Worm (Caenorhabditis elegans): ENCODE measurements around the gene sru-36.

The sru-36 gene

ce11 chrV:9841376-9841775, at the start of gene sru-36:
Gene sru-36 (plus strand): TSS chrV:9841676.
- TF ChIP-seq ceh-9 (tag; optimal IDR thresholded peaks at IDR 0.05), result no peak
- TF ChIP-seq pha-4 (tag; optimal IDR thresholded peaks at IDR 0.05), result no peak
- no peak for TF ChIP-seq nhr-25 (tag; optimal IDR thresholded peaks at IDR 0.05)
- no peak for TF ChIP-seq jun-1 (tag; optimal IDR thresholded peaks at IDR 0.05)
- no peak for TF ChIP-seq nhr-77 (tag; optimal IDR thresholded peaks at IDR 0.05)
- no peak for TF ChIP-seq ceh-16 (tag; optimal IDR thresholded peaks at IDR 0.05)
- TF ChIP-seq unc-62 (GFP tag; optimal IDR thresholded peaks at IDR 0.05), result no peak
- TF ChIP-seq mdl-1 (tag; optimal IDR thresholded peaks at IDR 0.05), result no peak

DNA sequence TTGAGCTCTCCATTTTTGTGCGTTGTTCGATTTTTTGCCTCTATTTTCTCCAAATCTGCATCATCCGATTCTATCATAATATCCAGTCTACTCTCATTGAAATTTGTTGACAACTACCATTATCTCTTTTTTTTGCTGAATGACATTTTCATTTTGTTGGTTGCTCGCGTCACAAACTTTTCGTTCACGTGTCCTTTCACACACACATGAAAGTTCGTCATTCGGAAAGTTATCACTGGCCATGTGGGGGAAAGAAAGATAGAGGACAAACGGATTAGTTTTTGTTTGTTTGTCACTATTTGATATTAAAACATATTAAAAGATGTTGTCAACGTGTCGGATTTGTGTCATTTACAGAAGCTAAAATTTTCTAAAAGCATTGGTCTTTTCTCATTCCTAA, 46.5 kb upstream of the sru-36 start:
- TF ChIP-seq lin-15B (tag; optimal IDR thresholded peaks at IDR 0.05) (no peak), elt-2 (tag; optimal IDR thresholded peaks at IDR 0.05) (peak; percentile 23), ZK546.5 (tag; optimal IDR thresholded peaks at IDR 0.05) (no peak)

- TF ChIP-seq nhr-237 (tag; optimal IDR thresholded peaks at IDR 0.05) (no peak), nhr-67 (tag; optimal IDR thresholded peaks at IDR 0.05) (no peak), egl-5 (tag; optimal IDR thresholded peaks at IDR 0.05) (no peak), unc-62 (GFP tag; optimal IDR thresholded peaks at IDR 0.05) (no peak), elt-1 (tag; optimal IDR thresholded peaks at IDR 0.05) (no peak), nhr-23 (tag; optimal IDR thresholded peaks at IDR 0.05) (no peak), skn-1 (tag; optimal IDR thresholded peaks at IDR 0.05) (no peak), fkh-10 (GFP tag; optimal IDR thresholded peaks at IDR 0.05) (no peak), tbx-2 (tag; optimal IDR thresholded peaks at IDR 0.05) (no peak), daf-12 (tag; optimal IDR thresholded peaks at IDR 0.05) (no peak), R02D3.7 (tag; optimal IDR thresholded peaks at IDR 0.05) (no peak), ZK546.5 (tag; optimal IDR thresholded peaks at IDR 0.05) (no peak), ztf-4 (tag; optimal IDR thresholded peaks at IDR 0.05) (no peak), eor-1 (tag; optimal IDR thresholded peaks at IDR 0.05) (no peak)
These were observed 45.5 kb upstream of the sru-36 start for ce11 chrV:9796002-9796401.

- TF ChIP-seq nhr-67 (tag; optimal IDR thresholded peaks at IDR 0.05), result no peak
- no peak for TF ChIP-seq nhr-77 (tag; optimal IDR thresholded peaks at IDR 0.05)
- TF ChIP-seq aly-2 (tag; optimal IDR thresholded peaks at IDR 0.05), result no peak
These were observed 44.9 kb upstream of the sru-36 start, which contains the start of gene F46B6.9 for ce11 chrV:9796562-9796961. Gene F46B6.9 (plus strand): TSS chrV:9796862.

ce11 chrV:9798212-9798611, 43.3 kb upstream of the sru-36 start:
- TF ChIP-seq zag-1 (tag; optimal IDR thresholded peaks at IDR 0.05) (no peak), lin-39 (tag; optimal IDR thresholded peaks at IDR 0.05) (no peak), unc-39 (tag; optimal IDR thresholded peaks at IDR 0.05) (no peak), lsy-12 (tag; optimal IDR thresholded peaks at IDR 0.05) (no peak), tbx-2 (tag; optimal IDR thresholded peaks at IDR 0.05) (no peak), jun-1 (tag; optimal IDR thresholded peaks at IDR 0.05) (no peak), elt-2 (tag; optimal IDR thresholded peaks at IDR 0.05) (no peak), elt-3 (tag; optimal IDR thresholded peaks at IDR 0.05) (no peak), daf-12 (tag; optimal IDR thresholded peaks at IDR 0.05) (no peak), sea-2 (GFP tag; optimal IDR thresholded peaks at IDR 0.05) (no peak), nhr-25 (tag; optimal IDR thresholded peaks at IDR 0.05) (no peak), aly-2 (tag; optimal IDR thresholded peaks at IDR 0.05) (no peak), ceh-28 (tag; optimal IDR thresholded peaks at IDR 0.05) (no peak), egl-5 (tag; optimal IDR thresholded peaks at IDR 0.05) (no peak)

ce11 chrV:9799076-9799475, 42.4 kb upstream of the sru-36 start, which contains the start of gene F46B6.13:
Gene F46B6.13 (minus strand): TSS chrV:9799176.
- TF ChIP-seq ceh-28 (tag; optimal IDR thresholded peaks at IDR 0.05) (no peak), nhr-237 (tag; optimal IDR thresholded peaks at IDR 0.05) (no peak), ceh-82 (tag; optimal IDR thresholded peaks at IDR 0.05) (no peak), nhr-43 (tag; optimal IDR thresholded peaks at IDR 0.05; ENCODE audit: poor library complexity, severe bottlenecking) (no peak), elt-2 (tag; optimal IDR thresholded peaks at IDR 0.05) (no peak), unc-62 (GFP tag; optimal IDR thresholded peaks at IDR 0.05) (no peak), nfya-1 (tag; optimal IDR thresholded peaks at IDR 0.05; ENCODE audit: insufficient read depth) (no peak)

Data from whole organism, L3 larva.